Worm (Caenorhabditis elegans) whole organism, L4 larva: Measurements from ENCODE around the gene Y46E12BL.2.
A peak's percentile ranks its signal among the peaks of the same experiment; 100 is the strongest.

ENCODE experiments used
- F49E8.2 ChIP-seq: sonication (generic microtip); optimal IDR thresholded peaks from 2 replicates; lab custom pipeline; 2016; ENCODE audit warnings: missing compliant biosample characterization, mild to moderate bottlenecking, missing genetic modification characterization, borderline replicate concordance
- Y48G9A.11 ChIP-seq: fragments of 200-800 bp; sonication (Bioruptor generic); IDR thresholded peaks from 2 replicates; pipeline ENCODE4 v1.3.6; 2022; ENCODE audit warnings: missing genetic modification reagents, missing genetic modification characterization, missing compliant biosample characterization
- Y5F2A.4 ChIP-seq: fragments of 200-800 bp; sonication (Bioruptor generic); optimal IDR thresholded peaks from 2 replicates; lab custom pipeline; 2018; ENCODE audit warnings: mild to moderate bottlenecking, missing genetic modification characterization, missing compliant biosample characterization
- Y75B8A.6 ChIP-seq: fragments of 200-800 bp; sonication (Bioruptor generic); IDR thresholded peaks from 2 replicates; pipeline ENCODE4 v1.3.6; 2022; ENCODE audit warnings: missing genetic modification reagents, missing genetic modification characterization, missing compliant biosample characterization
- ZK337.2 ChIP-seq: fragments of 200-800 bp; sonication (Bioruptor generic); IDR thresholded peaks from 2 replicates; pipeline ENCODE4 v1.3.6; 2022; ENCODE audit warnings: missing genetic modification reagents, missing genetic modification characterization, missing compliant biosample characterization
- ZK546.5 ChIP-seq, 2 experiments: sonication (generic microtip); optimal IDR thresholded peaks; 2 replicates each; lab custom pipeline; 2017; ENCODE audit warnings: missing biosample characterization in 2 of 2, missing genetic modification characterization in 2 of 2
- ceh-32 ChIP-seq: sonication (generic microtip); optimal IDR thresholded peaks from 2 replicates; lab custom pipeline; 2016; ENCODE audit warnings: mild to moderate bottlenecking, missing genetic modification characterization, missing compliant biosample characterization; ENCODE audit not compliant: poor library complexity
- ceh-44 ChIP-seq: fragments of 200-800 bp; sonication (Bioruptor generic); IDR thresholded peaks from 2 replicates; pipeline ENCODE4 v1.3.6; 2022; ENCODE audit warnings: missing genetic modification reagents, missing genetic modification characterization, missing compliant biosample characterization
- ceh-62 ChIP-seq: sonication (generic microtip); optimal IDR thresholded peaks from 2 replicates; lab custom pipeline; 2017; ENCODE audit warnings: missing biosample characterization, missing genetic modification characterization
- cey-2 ChIP-seq: sonication (generic microtip); optimal IDR thresholded peaks from 3 replicates; lab custom pipeline; 2017; ENCODE audit warnings: missing genetic modification characterization, mild to moderate bottlenecking, missing compliant biosample characterization, antibody characterized with exemption, borderline replicate concordance; ENCODE audit not compliant: insufficient read depth
- daf-16 ChIP-seq, 3 experiments: sonication (generic microtip); optimal IDR thresholded peaks; 2 replicates each; lab custom pipeline; 2016 to 2017; ENCODE audit warnings: missing genetic modification characterization in 3 of 3, missing genetic modification reagents in 3 of 3, mild to moderate bottlenecking in 2 of 3, missing compliant biosample characterization in 2 of 3, missing biosample characterization in 1 of 3, moderate library complexity in 1 of 3
- dmd-6 ChIP-seq: fragments of 200-800 bp; sonication (Bioruptor generic); IDR thresholded peaks from 2 replicates; pipeline ENCODE4 v1.3.6; 2022; ENCODE audit warnings: missing genetic modification reagents, missing genetic modification characterization, missing compliant biosample characterization
- dmd-9 ChIP-seq: fragments of 200-800 bp; sonication (Bioruptor generic); IDR thresholded peaks from 2 replicates; pipeline ENCODE4 v1.3.6; 2022; ENCODE audit warnings: missing genetic modification reagents, missing genetic modification characterization, missing compliant biosample characterization
- dve-1 ChIP-seq: sonication (generic microtip); optimal IDR thresholded peaks from 2 replicates; lab custom pipeline; 2017; ENCODE audit warnings: antibody characterized with exemption, mild to moderate bottlenecking, missing genetic modification characterization, missing compliant biosample characterization; ENCODE audit not compliant: insufficient read depth
- fkh-10 ChIP-seq: fragments of 150-350 bp; optimal IDR thresholded peaks from 2 replicates; lab custom pipeline; 2014; ENCODE audit warnings: missing biosample characterization, missing genetic modification reagents, missing genetic modification characterization
- hif-1 ChIP-seq, 2 experiments: sonication (generic microtip); optimal IDR thresholded peaks; 2 replicates each; lab custom pipeline; 2016 to 2017; ENCODE audit warnings: missing compliant biosample characterization in 2 of 2, missing genetic modification characterization in 2 of 2, missing genetic modification reagents in 2 of 2, missing genotype in 2 of 2, mild to moderate bottlenecking in 1 of 2
- hlh-11 ChIP-seq: fragments of 200-800 bp; sonication (Bioruptor generic); optimal IDR thresholded peaks from 2 replicates; lab custom pipeline; 2018; ENCODE audit warnings: mild to moderate bottlenecking, missing genetic modification characterization, missing compliant biosample characterization
- hlh-30 ChIP-seq: sonication (generic microtip); optimal IDR thresholded peaks from 2 replicates; lab custom pipeline; 2017; ENCODE audit warnings: antibody characterized with exemption, mild to moderate bottlenecking, missing genetic modification characterization, missing compliant biosample characterization; ENCODE audit not compliant: insufficient read depth
- hmg-1.1 ChIP-seq: fragments of 200-800 bp; sonication (Bioruptor generic); IDR thresholded peaks from 2 replicates; pipeline ENCODE4 v1.3.6; 2022; ENCODE audit warnings: missing genetic modification reagents, missing genetic modification characterization, missing compliant biosample characterization
- jun-1 ChIP-seq: fragments of 150-350 bp; optimal IDR thresholded peaks from 2 replicates; lab custom pipeline; 2014; ENCODE audit warnings: missing biosample characterization, missing genetic modification reagents, missing genetic modification characterization
- lsy-2 ChIP-seq, 2 experiments: fragments of 150-350 bp in 1 of 2; sonication (generic microtip) in 1 of 2; optimal IDR thresholded peaks; 2 replicates each; lab custom pipeline; 2014 to 2017; ENCODE audit warnings: missing biosample characterization in 2 of 2, missing genetic modification characterization in 2 of 2
- madf-5 ChIP-seq, 2 experiments: fragments of 200-800 bp; sonication (Bioruptor generic); IDR thresholded peaks; 2 replicates each; pipeline ENCODE4 v1.3.6; 2022; ENCODE audit warnings: missing compliant biosample characterization in 2 of 2, missing genetic modification characterization in 2 of 2
- mdl-1 ChIP-seq, 2 experiments: fragments of 150-350 bp in 1 of 2; sonication (generic microtip) in 1 of 2; optimal IDR thresholded peaks; 2 replicates each; lab custom pipeline; 2014 to 2017; ENCODE audit warnings: missing biosample characterization in 2 of 2, missing genetic modification characterization in 2 of 2
- mep-1 ChIP-seq: fragments of 150-350 bp; sonication (generic microtip); optimal IDR thresholded peaks from 3 replicates; lab custom pipeline; 2014; ENCODE audit warnings: missing biosample characterization, missing genetic modification characterization
- mes-2 ChIP-seq: sonication (generic microtip); optimal IDR thresholded peaks from 2 replicates; lab custom pipeline; 2016; ENCODE audit warnings: missing genotype, mild to moderate bottlenecking, missing genetic modification characterization, missing compliant biosample characterization; ENCODE audit not compliant: poor library complexity, severe bottlenecking
- mxl-3 ChIP-seq: fragments of 200-800 bp; sonication (Bioruptor generic); optimal IDR thresholded peaks from 2 replicates; lab custom pipeline; 2018; ENCODE audit warnings: mild to moderate bottlenecking, missing genetic modification characterization, missing compliant biosample characterization
- nhr-10 ChIP-seq: fragments of 150-350 bp; optimal IDR thresholded peaks from 2 replicates; lab custom pipeline; 2014; ENCODE audit warnings: missing biosample characterization, missing genetic modification characterization
- nhr-11 ChIP-seq: fragments of 150-350 bp; optimal IDR thresholded peaks from 2 replicates; lab custom pipeline; 2014; ENCODE audit warnings: missing biosample characterization, missing genetic modification characterization
- nhr-28 ChIP-seq: fragments of 150-350 bp; optimal IDR thresholded peaks from 2 replicates; lab custom pipeline; 2014; ENCODE audit warnings: missing biosample characterization, missing genetic modification characterization
- nhr-48 ChIP-seq: sonication (generic microtip); optimal IDR thresholded peaks from 2 replicates; lab custom pipeline; 2016; ENCODE audit warnings: mild to moderate bottlenecking, missing genetic modification characterization, missing compliant biosample characterization
- nhr-77 ChIP-seq: fragments of 150-350 bp; optimal IDR thresholded peaks from 2 replicates; lab custom pipeline; 2014; ENCODE audit warnings: missing biosample characterization, missing genetic modification characterization
- php-3 ChIP-seq: fragments of 200-800 bp; sonication (Bioruptor generic); IDR thresholded peaks from 2 replicates; pipeline ENCODE4 v1.3.6; 2022; ENCODE audit warnings: missing genetic modification reagents, missing genetic modification characterization, missing compliant biosample characterization
- pqm-1 ChIP-seq: sonication (generic microtip); optimal IDR thresholded peaks from 2 replicates; lab custom pipeline; 2017; ENCODE audit warnings: missing biosample characterization, missing genetic modification characterization
- rbr-2 ChIP-seq: sonication (generic microtip); optimal IDR thresholded peaks from 2 replicates; lab custom pipeline; 2016; ENCODE audit warnings: missing genotype, missing genetic modification characterization, missing compliant biosample characterization
- set-16 ChIP-seq: fragments of 200-800 bp; sonication (Bioruptor generic); IDR thresholded peaks from 2 replicates; pipeline ENCODE4 v1.3.6; 2022; ENCODE audit warnings: missing genetic modification reagents, missing genetic modification characterization, missing compliant biosample characterization
- spr-3 ChIP-seq: fragments of 200-800 bp; sonication (Bioruptor generic); optimal IDR thresholded peaks from 2 replicates; lab custom pipeline; 2018; ENCODE audit warnings: mild to moderate bottlenecking, missing genetic modification characterization, missing compliant biosample characterization
- tra-1 ChIP-seq: fragments of 200-800 bp; sonication (Bioruptor generic); IDR thresholded peaks from 2 replicates; pipeline ENCODE4 v1.3.6; 2022; ENCODE audit warnings: missing genetic modification reagents, missing genetic modification characterization, missing compliant biosample characterization
- unc-39 ChIP-seq: sonication (generic microtip); optimal IDR thresholded peaks from 2 replicates; lab custom pipeline; 2017; ENCODE audit warnings: missing biosample characterization, missing genetic modification characterization
- zip-2 ChIP-seq: fragments of 150-350 bp; optimal IDR thresholded peaks from 2 replicates; lab custom pipeline; 2014; ENCODE audit warnings: missing biosample characterization, missing genetic modification characterization

Y46E12BL.2 gene

ce11 chrII:15193961-15194360 lies 38.8 kb upstream of the Y46E12BL.2 start:
- TF ChIP-seq lsy-2 (tag; optimal IDR thresholded peaks at IDR 0.05; lab: Kevin White, UChicago) (peak in 1 of 2 experiments; percentile 26), dmd-6 (peak; percentile 81), daf-16 (GFP tag; optimal IDR thresholded peaks at IDR 0.05; lab: Kevin White, UChicago) (peak in 1 of 2 experiments; percentile 65), daf-16 (tag; optimal IDR thresholded peaks at IDR 0.05; lab: Kevin White, UChicago) (peak; percentile 79), Y75B8A.6 (GFP tag; lab: Robert Waterston, UW) (no peak), cey-2 (no peak), hif-1 (tag; optimal IDR thresholded peaks at IDR 0.05; lab: Kevin White, UChicago) (peak in 1 of 2 experiments; percentile 21), pqm-1 (tag; lab: Kevin White, UChicago) (peak; percentile 38), nhr-11 (peak; percentile 64), rbr-2 (tag; lab: Kevin White, UChicago) (no peak), F49E8.2 (tag; lab: Kevin White, UChicago) (no peak), nhr-28 (peak; percentile 66), jun-1 (tag; lab: Kevin White, UChicago) (no peak), fkh-10 (GFP tag; lab: Kevin White, UChicago) (no peak), tra-1 (GFP tag; lab: Robert Waterston, UW) (peak; percentile 70), mxl-3 (GFP tag; lab: Kevin White, UChicago) (peak; percentile 62), hlh-30 (tag; lab: Kevin White, UChicago) (peak; percentile 88), nhr-77 (peak; percentile 89), dmd-9 (GFP tag; lab: Robert Waterston, UW) (no peak), nhr-10 (no peak), ZK546.5 (tag; optimal IDR thresholded peaks at IDR 0.05; lab: Kevin White, UChicago) (no peak), hlh-11 (tag; lab: Kevin White, UChicago) (peak; percentile 94), set-16 (GFP tag; lab: Robert Waterston, UW) (peak; percentile 52), nhr-48 (peak; percentile 3), mes-2 (peak; percentile 10), dve-1 (tag; lab: Kevin White, UChicago) (peak; percentile 81), ZK337.2 (GFP tag; lab: Robert Waterston, UW) (0 out of 2 replicates have a peak, but pooled peaks have one; percentile 16), mep-1 (tag; lab: Kevin White, UChicago) (peak; percentile 48), mdl-1 (tag; optimal IDR thresholded peaks at IDR 0.05; lab: Kevin White, UChicago) (peak; percentile 24 to 83), ceh-44 (no peak)

ce11 chrII:15195346-15195745 lies 37.4 kb upstream of the Y46E12BL.2 start:
- peak; percentile 72 for TF ChIP-seq hlh-30 (tag; lab: Kevin White, UChicago)
- no peak for TF ChIP-seq ZK337.2 (GFP tag; lab: Robert Waterston, UW)
- TF ChIP-seq nhr-28, result peak; percentile 10
- no peak for TF ChIP-seq ceh-62 (tag; lab: Kevin White, UChicago)
- no peak for TF ChIP-seq daf-16 (GFP tag; optimal IDR thresholded peaks at IDR 0.05; lab: Kevin White, UChicago)
- peak; percentile 33 for TF ChIP-seq daf-16 (tag; optimal IDR thresholded peaks at IDR 0.05; lab: Kevin White, UChicago)
- TF ChIP-seq madf-5 (GFP tag; IDR thresholded peaks at IDR 0.05; lab: Robert Waterston, UW), result no peak
- no peak for TF ChIP-seq unc-39 (tag; lab: Kevin White, UChicago)
- no peak for TF ChIP-seq F49E8.2 (tag; lab: Kevin White, UChicago)
- TF ChIP-seq php-3 (GFP tag; lab: Robert Waterston, UW), result no peak
- no peak for TF ChIP-seq hmg-1.1 (GFP tag; lab: Robert Waterston, UW)
- no peak for TF ChIP-seq ceh-32 (tag; lab: Kevin White, UChicago)
- no peak for TF ChIP-seq Y5F2A.4 (GFP tag; lab: Kevin White, UChicago)
- TF ChIP-seq spr-3 (GFP tag; lab: Kevin White, UChicago), result no peak
- no peak for TF ChIP-seq zip-2 (tag; lab: Kevin White, UChicago)
- no peak for TF ChIP-seq Y48G9A.11 (GFP tag; lab: Robert Waterston, UW)
- no peak for TF ChIP-seq pqm-1 (tag; lab: Kevin White, UChicago)
